Fruit fly (Drosophila melanogaster): ENCODE measurements around the gene CG3592.
A peak's percentile ranks its signal among the peaks of the same experiment; 100 is the strongest.

CG3592 gene

DNA sequence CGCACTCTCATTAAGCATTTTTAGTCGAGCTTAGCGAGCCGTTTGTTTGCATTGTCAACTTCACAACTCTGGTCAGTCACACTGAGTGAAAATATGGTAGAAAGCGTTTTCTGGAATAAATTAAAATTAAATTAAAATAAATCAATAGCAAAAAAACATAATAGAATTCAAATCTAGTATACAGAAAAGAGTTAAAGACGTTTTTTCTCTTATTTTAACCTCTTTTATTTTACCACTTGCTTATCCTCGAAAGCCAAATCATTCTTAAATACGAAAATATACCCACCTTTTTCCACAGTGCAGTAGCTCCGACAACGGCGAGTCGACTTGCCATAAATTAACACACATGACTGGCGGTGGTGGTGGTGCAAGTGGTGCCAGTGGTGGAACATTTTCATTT, 16.7 kb downstream of the CG3592 start:
- TF ChIP-seq Hr83 (GFP tag; optimal IDR thresholded peaks at IDR 0.05; ENCODE audit: poor library complexity, severe bottlenecking) = no peak
- TF ChIP-seq OdsH (GFP tag; optimal IDR thresholded peaks at IDR 0.05) = no peak
- peak; percentile 30 for TF ChIP-seq psq (GFP tag; optimal IDR thresholded peaks at IDR 0.05)
- TF ChIP-seq dl (GFP tag; optimal IDR thresholded peaks at IDR 0.05; ENCODE audit: insufficient read depth in 1 of 2, partially characterized antibody in 2 of 2) = no peak
- no peak for TF ChIP-seq CG32264 (GFP tag; optimal IDR thresholded peaks at IDR 0.05)
- TF ChIP-seq fru (GFP tag; optimal IDR thresholded peaks at IDR 0.05) = peak; percentile 39
- TF ChIP-seq Sp1 (GFP tag; optimal IDR thresholded peaks at IDR 0.05) = peak; percentile 19
- TF ChIP-seq woc (GFP tag; optimal IDR thresholded peaks at IDR 0.05) = no peak
- peak in 1 of 2 experiments; percentile 48 for TF ChIP-seq foxo (GFP tag; optimal IDR thresholded peaks at IDR 0.05)
- TF ChIP-seq ey (GFP tag; optimal IDR thresholded peaks at IDR 0.05) = no peak
- peak; percentile 28 for TF ChIP-seq rgr (GFP tag; optimal IDR thresholded peaks at IDR 0.05)
- TF ChIP-seq GATAd (GFP tag; optimal IDR thresholded peaks at IDR 0.05) = no peak
- TF ChIP-seq Jra (GFP tag; optimal IDR thresholded peaks at IDR 0.05) = no peak
- no peak for TF ChIP-seq sage (GFP tag; optimal IDR thresholded peaks at IDR 0.05)
- TF ChIP-seq HLH106 (tag; optimal IDR thresholded peaks at IDR 0.05) = peak; percentile 21
- TF ChIP-seq Myc (optimal IDR thresholded peaks at IDR 0.05) = no peak
- peak; percentile 29 for TF ChIP-seq h (GFP tag; optimal IDR thresholded peaks at IDR 0.05)

DNA sequence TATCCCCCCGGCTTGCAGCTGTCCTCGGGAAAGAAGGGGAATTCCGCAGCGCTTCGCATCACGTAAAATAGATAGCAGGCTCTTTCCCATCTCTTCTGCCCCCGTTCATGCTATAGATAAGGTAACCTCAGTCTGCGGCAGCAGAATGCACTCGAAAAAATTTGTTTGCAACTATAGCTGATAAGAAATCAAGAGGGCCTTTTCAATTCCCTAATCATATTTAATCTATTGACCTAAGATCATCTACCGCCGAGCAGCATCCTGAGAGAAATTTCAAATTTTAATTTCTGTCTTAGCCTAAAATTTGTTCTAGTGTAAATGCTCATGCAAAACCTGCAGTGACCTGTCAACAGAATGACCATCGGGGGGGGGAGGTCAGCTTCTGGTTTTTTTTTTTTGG, 21.7 kb downstream of the CG3592 start:
- TF ChIP-seq usp (GFP tag; optimal IDR thresholded peaks at IDR 0.05) = no peak
- TF ChIP-seq fru (GFP tag; optimal IDR thresholded peaks at IDR 0.05) = peak; percentile 5

DNA sequence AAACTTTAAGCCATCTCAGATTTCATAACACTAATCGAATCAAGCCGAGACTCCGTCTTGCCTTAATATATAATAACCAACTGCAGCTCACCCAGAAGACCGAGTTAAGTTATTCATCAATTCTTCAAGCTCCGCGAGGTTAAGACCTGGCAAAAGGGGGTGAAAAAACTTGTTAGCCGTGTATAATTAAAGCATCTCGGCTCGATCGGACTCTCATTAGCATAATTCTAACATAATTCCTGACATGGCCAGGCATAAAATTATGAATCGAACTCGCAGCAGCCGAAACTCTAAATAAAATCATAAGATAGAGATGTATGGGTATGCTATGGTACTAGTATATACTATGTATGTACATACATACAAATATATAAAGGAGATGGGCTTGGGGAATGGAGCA, 28.2 kb downstream of the CG3592 start:
- TF ChIP-seq psq (GFP tag; optimal IDR thresholded peaks at IDR 0.05) (no peak), OdsH (GFP tag; optimal IDR thresholded peaks at IDR 0.05) (no peak), dmrt93B (GFP tag; optimal IDR thresholded peaks at IDR 0.05) (no peak)

DNA sequence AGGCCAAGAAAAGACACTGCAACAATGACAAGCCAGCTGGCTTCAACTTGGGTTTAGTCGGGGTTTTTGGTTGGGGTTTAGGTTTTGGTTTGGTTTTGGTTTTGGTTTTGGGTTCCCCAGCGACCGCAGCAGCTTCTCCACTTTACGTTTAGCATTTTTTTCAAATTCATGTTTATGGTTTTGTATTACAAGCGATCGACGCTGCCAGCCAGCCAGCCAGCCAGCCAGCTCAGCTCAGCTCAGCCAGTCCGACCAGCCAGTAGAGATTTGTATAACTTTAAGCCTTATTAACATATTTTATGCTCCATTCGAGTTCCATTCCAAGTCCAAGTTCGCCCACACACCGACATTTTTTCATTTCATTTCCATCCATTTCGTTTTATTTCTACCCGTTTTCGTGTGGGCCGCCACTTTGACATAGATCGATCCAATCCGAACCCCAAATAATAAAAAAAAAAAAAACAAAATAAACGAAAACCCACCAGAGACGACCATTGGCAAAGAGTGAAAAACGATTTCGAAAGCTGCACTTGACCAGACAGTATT, 28.9 kb downstream of the CG3592 start:
- TF ChIP-seq Myc (optimal IDR thresholded peaks at IDR 0.05) (no peak), jim (GFP tag; optimal IDR thresholded peaks at IDR 0.05) (no peak), dl (GFP tag; optimal IDR thresholded peaks at IDR 0.05; ENCODE audit: insufficient read depth in 1 of 2, partially characterized antibody in 2 of 2) (no peak), Hr83 (GFP tag; optimal IDR thresholded peaks at IDR 0.05; ENCODE audit: poor library complexity, severe bottlenecking) (no peak)

DNA sequence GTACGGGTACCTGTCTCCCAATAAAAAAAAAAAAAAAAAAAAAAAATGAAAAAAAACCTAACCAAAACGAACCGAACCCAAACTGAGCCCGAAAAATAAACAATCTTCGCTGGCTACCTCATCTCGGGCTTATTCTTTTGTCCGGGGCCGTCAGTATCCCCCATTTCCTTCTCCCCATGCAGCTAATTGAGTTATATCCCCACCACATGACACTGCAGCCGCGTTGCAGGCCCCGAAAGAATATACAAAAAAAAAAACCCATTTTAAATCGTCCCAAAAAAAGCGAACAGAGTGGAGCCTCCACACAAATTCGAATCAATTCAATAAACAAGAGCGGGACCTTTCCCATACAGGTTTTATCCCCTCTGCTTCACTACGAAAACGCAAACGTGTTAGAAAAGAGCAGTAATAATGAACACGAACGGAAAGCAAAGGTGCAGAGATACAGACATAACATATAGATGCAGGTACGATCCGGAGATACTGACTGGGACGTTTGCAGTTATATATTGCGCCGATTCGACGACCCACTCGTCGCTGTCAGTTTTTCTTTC, 29.8 kb downstream of the CG3592 start:
- TF ChIP-seq CrebA (GFP tag; optimal IDR thresholded peaks at IDR 0.05; ENCODE audit: borderline replicate concordance) = no peak
- no peak for TF ChIP-seq woc (GFP tag; optimal IDR thresholded peaks at IDR 0.05)
- TF ChIP-seq Mio (GFP tag; optimal IDR thresholded peaks at IDR 0.05) = no peak
- TF ChIP-seq Vsx2 (GFP tag; optimal IDR thresholded peaks at IDR 0.05; ENCODE audit: partially characterized antibody) = peak; percentile 65
- TF ChIP-seq Sp1 (GFP tag; optimal IDR thresholded peaks at IDR 0.05) = peak; percentile 27
- no peak for TF ChIP-seq GATAd (GFP tag; optimal IDR thresholded peaks at IDR 0.05)
- no peak for TF ChIP-seq sv (GFP tag; optimal IDR thresholded peaks at IDR 0.05)
- TF ChIP-seq Rel (GFP tag; optimal IDR thresholded peaks at IDR 0.05) = no peak
- TF ChIP-seq Rel (tag; optimal IDR thresholded peaks at IDR 0.05) = no peak
- TF ChIP-seq pan (optimal IDR thresholded peaks at IDR 0.05) = no peak
- no peak for TF ChIP-seq rgr (GFP tag; optimal IDR thresholded peaks at IDR 0.05)
- peak; percentile 55 for TF ChIP-seq jim (GFP tag; optimal IDR thresholded peaks at IDR 0.05)
- peak; percentile 50 for TF ChIP-seq psq (GFP tag; optimal IDR thresholded peaks at IDR 0.05)
- no peak for TF ChIP-seq brk (GFP tag; optimal IDR thresholded peaks at IDR 0.05)
- no peak for TF ChIP-seq dmrt93B (GFP tag; optimal IDR thresholded peaks at IDR 0.05)
- TF ChIP-seq dl (GFP tag; optimal IDR thresholded peaks at IDR 0.05; ENCODE audit: insufficient read depth in 1 of 2, partially characterized antibody in 2 of 2) = no peak
- no peak for TF ChIP-seq N (GFP tag; optimal IDR thresholded peaks at IDR 0.05)
- no peak for TF ChIP-seq OdsH (GFP tag; optimal IDR thresholded peaks at IDR 0.05)
- TF ChIP-seq Hr83 (GFP tag; optimal IDR thresholded peaks at IDR 0.05; ENCODE audit: poor library complexity, severe bottlenecking) = no peak
- TF ChIP-seq br (GFP tag; optimal IDR thresholded peaks at IDR 0.05) = peak; percentile 11
- no peak for TF ChIP-seq CG9705 (GFP tag; optimal IDR thresholded peaks at IDR 0.05)
- no peak for TF ChIP-seq sage (GFP tag; optimal IDR thresholded peaks at IDR 0.05)
- TF ChIP-seq foxo (GFP tag; optimal IDR thresholded peaks at IDR 0.05) = no peak
- TF ChIP-seq h (GFP tag; optimal IDR thresholded peaks at IDR 0.05) = peak; percentile 3
- TF ChIP-seq tai (GFP tag; optimal IDR thresholded peaks at IDR 0.05) = no peak
- TF ChIP-seq CG32264 (GFP tag; optimal IDR thresholded peaks at IDR 0.05) = no peak
- no peak for TF ChIP-seq usp (GFP tag; optimal IDR thresholded peaks at IDR 0.05)
- no peak for TF ChIP-seq Dif (GFP tag; optimal IDR thresholded peaks at IDR 0.05; ENCODE audit: partially characterized antibody)
- no peak for TF ChIP-seq ey (GFP tag; optimal IDR thresholded peaks at IDR 0.05)
- TF ChIP-seq Abd-B (GFP tag; optimal IDR thresholded peaks at IDR 0.05) = no peak
- peak; percentile 1 for TF ChIP-seq fru (GFP tag; optimal IDR thresholded peaks at IDR 0.05)
- no peak for TF ChIP-seq Hr78 (GFP tag; optimal IDR thresholded peaks at IDR 0.05)
- no peak for TF ChIP-seq dsf (GFP tag; optimal IDR thresholded peaks at IDR 0.05; ENCODE audit: borderline replicate concordance)
- no peak for TF ChIP-seq Dfd (GFP tag; optimal IDR thresholded peaks at IDR 0.05)
- no peak for TF ChIP-seq Jra (GFP tag; optimal IDR thresholded peaks at IDR 0.05)
- no peak for TF ChIP-seq lola (GFP tag; optimal IDR thresholded peaks at IDR 0.05)
- TF ChIP-seq Myc (optimal IDR thresholded peaks at IDR 0.05) = no peak

All from whole organism, wandering third instar larva.